Worm (Caenorhabditis elegans): Measurements from ENCODE around the gene oatr-1.

- TF ChIP-seq lin-13 (GFP tag; optimal IDR thresholded peaks at IDR 0.05): no peak
- TF ChIP-seq zfp-2 (tag; optimal IDR thresholded peaks at IDR 0.05): no peak
- TF ChIP-seq nhr-76 (tag; optimal IDR thresholded peaks at IDR 0.05): no peak
- no peak for TF ChIP-seq dpl-1 (GFP tag; optimal IDR thresholded peaks at IDR 0.05)
- peak; percentile 20 for TF ChIP-seq dve-1 (tag; optimal IDR thresholded peaks at IDR 0.05; ENCODE audit: insufficient read depth)
- TF ChIP-seq nhr-48 (tag; optimal IDR thresholded peaks at IDR 0.05): peak; percentile 74
These were observed 33.6 kb downstream of the oatr-1 start for ce11 chrIII:6362323-6362922.
